Worm (Caenorhabditis elegans): ENCODE data around the gene gldi-4.

Gene gldi-4

ce11 chrIV:7044552-7045139 lies 27.2 kb downstream of the gldi-4 start, which contains the start of gene tin-9.1 (continued):
- TF ChIP-seq pag-3 (tag; optimal IDR thresholded peaks at IDR 0.05; ENCODE audit: borderline replicate concordance, insufficient read depth) (no peak), pqm-1 (tag; optimal IDR thresholded peaks at IDR 0.05) (no peak), hlh-17 (GFP tag; optimal IDR thresholded peaks at IDR 0.05; ENCODE audit: borderline replicate concordance) (no peak), ces-1 (GFP tag; optimal IDR thresholded peaks at IDR 0.05) (no peak), C16A3.4 (tag; optimal IDR thresholded peaks at IDR 0.05) (peak; percentile 78), mef-2 (tag; optimal IDR thresholded peaks at IDR 0.05) (peak; percentile 18), tbx-2 (tag; optimal IDR thresholded peaks at IDR 0.05) (peak; percentile 84), jun-1 (tag; optimal IDR thresholded peaks at IDR 0.05) (peak; percentile 72), lin-14 (GFP tag; optimal IDR thresholded peaks at IDR 0.05) (peak; percentile 87), ceh-90 (tag; optimal IDR thresholded peaks at IDR 0.05) (no peak), ceh-8 (GFP tag; optimal IDR thresholded peaks at IDR 0.05) (no peak), nhr-85 (tag) (peak; percentile 84), lsy-2 (tag; optimal IDR thresholded peaks at IDR 0.05) (peak; percentile 89 to 92), nhr-28 (tag; optimal IDR thresholded peaks at IDR 0.05) (no peak), efl-1 (optimal IDR thresholded peaks at IDR 0.05) (peak; percentile 77 to 84), efl-1 (GFP tag; optimal IDR thresholded peaks at IDR 0.05 in 1 of 2) (peak; percentile 80 to 97), pax-3 (tag; optimal IDR thresholded peaks at IDR 0.05) (no peak), snpc-4 (tag; optimal IDR thresholded peaks at IDR 0.05) (peak; percentile 80), mab-9 (GFP tag; IDR thresholded peaks at IDR 0.05) (peak; percentile 22; the same call in 1 of the 2 replicates), unc-30 (tag; optimal IDR thresholded peaks at IDR 0.05) (no peak), fkh-8 (tag; optimal IDR thresholded peaks at IDR 0.05) (peak; percentile 69), egl-27 (tag; optimal IDR thresholded peaks at IDR 0.05) (no peak), mep-1 (tag; optimal IDR thresholded peaks at IDR 0.05) (peak; percentile 95), F16B12.6 (tag; optimal IDR thresholded peaks at IDR 0.05) (peak; percentile 39), lin-35 (GFP tag; optimal IDR thresholded peaks at IDR 0.05) (peak; percentile 84), isw-1 (GFP tag; IDR thresholded peaks at IDR 0.05) (peak; percentile 70), lin-15B (tag; optimal IDR thresholded peaks at IDR 0.05) (peak; percentile 58), unc-98 (GFP tag; IDR thresholded peaks at IDR 0.05) (no peak), nhr-76 (tag; optimal IDR thresholded peaks at IDR 0.05) (no peak), tlp-1 (tag; optimal IDR thresholded peaks at IDR 0.05) (no peak), dsc-1 (tag; optimal IDR thresholded peaks at IDR 0.05) (peak; percentile 85), snu-23 (GFP tag; optimal IDR thresholded peaks at IDR 0.05) (peak; percentile 89), irx-1 (tag; optimal IDR thresholded peaks at IDR 0.05) (peak; percentile 68)

ce11 chrIV:7045362-7045936 lies 28.0 kb downstream of the gldi-4 start:
- TF ChIP-seq tbx-2 (tag; optimal IDR thresholded peaks at IDR 0.05): no peak
- TF ChIP-seq fkh-8 (tag; optimal IDR thresholded peaks at IDR 0.05): peak; percentile 73
- peak; percentile 51 for TF ChIP-seq ceh-8 (GFP tag; optimal IDR thresholded peaks at IDR 0.05)
- TF ChIP-seq nhr-47 (tag; optimal IDR thresholded peaks at IDR 0.05): peak; percentile 24
- TF ChIP-seq lsy-2 (tag; optimal IDR thresholded peaks at IDR 0.05): no peak
- peak; percentile 9 for TF ChIP-seq nhr-71 (tag; optimal IDR thresholded peaks at IDR 0.05)
- TF ChIP-seq dsc-1 (tag; optimal IDR thresholded peaks at IDR 0.05): peak; percentile 83

ce11 chrIV:7046641-7047361 lies 29.4 kb downstream of the gldi-4 start:
- TF ChIP-seq sox-4 (tag; optimal IDR thresholded peaks at IDR 0.05) (peak; percentile 18), pax-3 (tag; optimal IDR thresholded peaks at IDR 0.05) (peak; percentile 13), swsn-7 (tag; optimal IDR thresholded peaks at IDR 0.05) (peak; percentile 29), elt-2 (tag; optimal IDR thresholded peaks at IDR 0.05) (no peak), nhr-20 (tag; optimal IDR thresholded peaks at IDR 0.05) (peak; percentile 74), unc-30 (tag; optimal IDR thresholded peaks at IDR 0.05) (no peak), snu-23 (GFP tag; optimal IDR thresholded peaks at IDR 0.05) (peak; percentile 66), nhr-19 (GFP tag; conservative IDR thresholded peaks at IDR 0.05) (peak; percentile 96), unc-130 (tag; optimal IDR thresholded peaks at IDR 0.05) (no peak), ztf-4 (tag; optimal IDR thresholded peaks at IDR 0.05) (peak; percentile 38), lsy-2 (tag; optimal IDR thresholded peaks at IDR 0.05) (peak in 1 of 2 experiments; percentile 37), aly-2 (tag; optimal IDR thresholded peaks at IDR 0.05) (no peak), fkh-8 (tag; optimal IDR thresholded peaks at IDR 0.05) (peak; percentile 63), ama-1 (optimal IDR thresholded peaks at IDR 0.05) (no peak), ceh-82 (tag; optimal IDR thresholded peaks at IDR 0.05) (no peak), nhr-47 (tag; optimal IDR thresholded peaks at IDR 0.05) (peak; percentile 51), lin-14 (GFP tag; optimal IDR thresholded peaks at IDR 0.05) (peak; percentile 56), grh-1 (GFP tag; IDR thresholded peaks at IDR 0.05) (peak; percentile 33; the same call in 1 of the 2 replicates), mep-1 (tag; optimal IDR thresholded peaks at IDR 0.05) (peak; percentile 46), nhr-71 (tag; optimal IDR thresholded peaks at IDR 0.05) (peak; percentile 76)
